Fruit fly (Drosophila melanogaster) whole organism, embryonic: Measurements from ENCODE around the gene Ctu2.

Experiments used
- Abd-B ChIP-seq: fragments of 200-800 bp; sonication (Bioruptor generic); optimal IDR thresholded peaks from 2 replicates; lab custom pipeline; 2018; ENCODE audit warnings: missing biosample characterization, mild to moderate bottlenecking, missing genetic modification characterization, moderate library complexity
- Awh ChIP-seq: fragments of 200-800 bp; sonication (Bioruptor generic); IDR thresholded peaks from 2 replicates; pipeline ENCODE4, ENCODE4 v1.3.6; 2022; ENCODE audit warnings: missing biosample characterization, missing genetic modification characterization
- Bdp1 ChIP-seq: fragments of 200-800 bp; sonication (Bioruptor generic); optimal IDR thresholded peaks from 3 replicates; lab custom pipeline; 2016; ENCODE audit warnings: missing biosample characterization, missing genetic modification characterization
- CG11456 ChIP-seq: fragments of 200-800 bp; sonication (Bioruptor generic); IDR thresholded peaks from 3 replicates; pipeline ENCODE4 v1.3.6; 2022; ENCODE audit warnings: missing biosample characterization, missing genetic modification characterization
- CG1792 ChIP-seq: fragments of 200-800 bp; sonication (Bioruptor generic); optimal IDR thresholded peaks from 2 replicates; lab custom pipeline; 2016; ENCODE audit warnings: missing biosample characterization, missing genetic modification characterization
- CG4854 ChIP-seq: fragments of 200-800 bp; sonication (Bioruptor generic); optimal IDR thresholded peaks from 2 replicates; lab custom pipeline; 2016; ENCODE audit warnings: missing biosample characterization, missing genetic modification characterization, inconsistent platforms

DNA sequence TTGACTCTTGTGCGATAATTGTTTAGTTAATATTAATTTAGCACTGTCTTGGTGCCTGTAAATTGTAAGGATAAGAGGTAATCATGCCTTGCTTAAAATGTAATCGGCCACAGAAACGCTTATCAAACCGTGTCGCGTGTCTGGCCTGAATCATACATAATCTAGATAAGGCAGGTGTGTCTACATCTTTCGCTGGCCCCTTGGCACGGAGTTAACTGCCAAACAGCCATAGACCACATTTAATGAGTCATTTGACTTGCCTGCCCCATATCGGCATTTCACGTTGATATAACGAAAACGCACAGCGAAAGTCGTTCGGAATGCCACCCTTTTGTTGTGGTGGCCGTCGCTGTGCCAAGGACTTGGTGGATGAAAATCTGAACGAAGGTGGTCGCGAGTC is 42.2 kb upstream of the Ctu2 start, which contains the start of gene CG31697:
- TF ChIP-seq CG11456 (GFP tag; lab: Robert Waterston, UW), result no peak
- TF ChIP-seq CG4854 (GFP tag; lab: Kevin White, UChicago), result no peak
- TF ChIP-seq Abd-B (GFP tag; lab: Kevin White, UChicago), result no peak
- no peak for TF ChIP-seq CG1792 (GFP tag; lab: Kevin White, UChicago)
- no peak for TF ChIP-seq Bdp1 (GFP tag; lab: Kevin White, UChicago)
- no peak for TF ChIP-seq Awh
